Worm (Caenorhabditis elegans) whole organism, L4 larva: ENCODE measurements around the gene K05F1.6.

ENCODE experiments used
- F10B5.3 ChIP-seq: sonication (generic microtip); optimal IDR thresholded peaks from 2 replicates; lab custom pipeline; 2016; ENCODE audit warnings: mild to moderate bottlenecking, missing genetic modification characterization, missing compliant biosample characterization
- F44E2.7 ChIP-seq: fragments of 200-800 bp; sonication (Bioruptor generic); IDR thresholded peaks from 2 replicates; pipeline ENCODE4 v2.1.2; 2022; ENCODE audit warnings: missing genetic modification characterization, missing compliant biosample characterization
- F49E8.2 ChIP-seq: sonication (generic microtip); optimal IDR thresholded peaks from 2 replicates; lab custom pipeline; 2016; ENCODE audit warnings: missing compliant biosample characterization, mild to moderate bottlenecking, missing genetic modification characterization, borderline replicate concordance
- R02D3.7 ChIP-seq: fragments of 150-350 bp; sonication (generic microtip); optimal IDR thresholded peaks from 3 replicates; lab custom pipeline; 2014; ENCODE audit warnings: missing biosample characterization, missing genetic modification characterization
- Y105C5A.15 ChIP-seq: fragments of 200-800 bp; sonication (Bioruptor generic); IDR thresholded peaks from 2 replicates; pipeline ENCODE4 v1.3.6; 2022; ENCODE audit warnings: missing genetic modification characterization, missing compliant biosample characterization
- Y48G9A.11 ChIP-seq: fragments of 200-800 bp; sonication (Bioruptor generic); IDR thresholded peaks from 2 replicates; pipeline ENCODE4 v1.3.6; 2022; ENCODE audit warnings: missing genetic modification reagents, missing genetic modification characterization, missing compliant biosample characterization
- Y5F2A.4 ChIP-seq: fragments of 200-800 bp; sonication (Bioruptor generic); optimal IDR thresholded peaks from 2 replicates; lab custom pipeline; 2018; ENCODE audit warnings: mild to moderate bottlenecking, missing genetic modification characterization, missing compliant biosample characterization
- ZK337.2 ChIP-seq: fragments of 200-800 bp; sonication (Bioruptor generic); IDR thresholded peaks from 2 replicates; pipeline ENCODE4 v1.3.6; 2022; ENCODE audit warnings: missing genetic modification reagents, missing genetic modification characterization, missing compliant biosample characterization
- aha-1 ChIP-seq: fragments of 150-350 bp; peaks from one replicate; lab custom pipeline; 2014; ENCODE audit warnings: missing biosample characterization, missing genetic modification characterization
- ama-1 ChIP-seq: fragments of 150-350 bp; optimal IDR thresholded peaks from 2 replicates; lab custom pipeline; 2014; ENCODE audit warnings: inconsistent platforms, mixed read lengths
- cey-2 ChIP-seq: sonication (generic microtip); optimal IDR thresholded peaks from 3 replicates; lab custom pipeline; 2017; ENCODE audit warnings: missing genetic modification characterization, mild to moderate bottlenecking, missing compliant biosample characterization, antibody characterized with exemption, borderline replicate concordance; ENCODE audit not compliant: insufficient read depth
- daf-12 ChIP-seq: fragments of 150-350 bp; optimal IDR thresholded peaks from 2 replicates; lab custom pipeline; 2014; ENCODE audit warnings: missing biosample characterization, missing genetic modification reagents, missing genetic modification characterization
- daf-19 ChIP-seq: fragments of 200-800 bp; sonication (Bioruptor generic); conservative IDR thresholded peaks from 2 replicates; pipeline ENCODE4 v1.3.6; 2022; ENCODE audit warnings: missing genetic modification characterization, missing compliant biosample characterization
- dmd-6 ChIP-seq: fragments of 200-800 bp; sonication (Bioruptor generic); IDR thresholded peaks from 2 replicates; pipeline ENCODE4 v1.3.6; 2022; ENCODE audit warnings: missing genetic modification reagents, missing genetic modification characterization, missing compliant biosample characterization
- dmd-9 ChIP-seq: fragments of 200-800 bp; sonication (Bioruptor generic); IDR thresholded peaks from 2 replicates; pipeline ENCODE4 v1.3.6; 2022; ENCODE audit warnings: missing genetic modification reagents, missing genetic modification characterization, missing compliant biosample characterization
- dpl-1 ChIP-seq: fragments of 150-350 bp; optimal IDR thresholded peaks from 2 replicates; lab custom pipeline; 2014; ENCODE audit warnings: missing biosample characterization, missing genetic modification reagents, missing genetic modification characterization
- egl-43 ChIP-seq: fragments of 200-800 bp; sonication (Bioruptor generic); IDR thresholded peaks from 2 replicates; pipeline ENCODE4 v1.3.6; 2022; ENCODE audit warnings: missing genetic modification reagents, missing genetic modification characterization, missing compliant biosample characterization
- fkh-10 ChIP-seq: fragments of 150-350 bp; optimal IDR thresholded peaks from 2 replicates; lab custom pipeline; 2014; ENCODE audit warnings: missing biosample characterization, missing genetic modification reagents, missing genetic modification characterization
- gei-8 ChIP-seq: fragments of 200-800 bp; sonication (Bioruptor generic); optimal IDR thresholded peaks from 2 replicates; lab custom pipeline; 2018; ENCODE audit warnings: mild to moderate bottlenecking, missing genetic modification characterization, missing compliant biosample characterization
- hif-1 ChIP-seq, 2 experiments: sonication (generic microtip); optimal IDR thresholded peaks; 2 replicates each; lab custom pipeline; 2016 to 2017; ENCODE audit warnings: missing compliant biosample characterization in 2 of 2, missing genetic modification characterization in 2 of 2, missing genetic modification reagents in 2 of 2, missing genotype in 2 of 2, mild to moderate bottlenecking in 1 of 2
- hlh-11 ChIP-seq: fragments of 200-800 bp; sonication (Bioruptor generic); optimal IDR thresholded peaks from 2 replicates; lab custom pipeline; 2018; ENCODE audit warnings: mild to moderate bottlenecking, missing genetic modification characterization, missing compliant biosample characterization
- hmg-1.1 ChIP-seq: fragments of 200-800 bp; sonication (Bioruptor generic); IDR thresholded peaks from 2 replicates; pipeline ENCODE4 v1.3.6; 2022; ENCODE audit warnings: missing genetic modification reagents, missing genetic modification characterization, missing compliant biosample characterization
- jun-1 ChIP-seq: fragments of 150-350 bp; optimal IDR thresholded peaks from 2 replicates; lab custom pipeline; 2014; ENCODE audit warnings: missing biosample characterization, missing genetic modification reagents, missing genetic modification characterization
- lim-7 ChIP-seq: fragments of 200-800 bp; sonication (Bioruptor generic); IDR thresholded peaks from 2 replicates; pipeline ENCODE4 v1.3.6; 2022; ENCODE audit warnings: missing genetic modification characterization, missing compliant biosample characterization
- lin-38 ChIP-seq: fragments of 200-800 bp; sonication (Bioruptor generic); IDR thresholded peaks from 2 replicates; pipeline ENCODE4 v1.3.6; 2022; ENCODE audit warnings: missing genetic modification reagents, missing genetic modification characterization, missing compliant biosample characterization
- lsy-2 ChIP-seq, 2 experiments: fragments of 150-350 bp in 1 of 2; sonication (generic microtip) in 1 of 2; optimal IDR thresholded peaks; 2 replicates each; lab custom pipeline; 2014 to 2017; ENCODE audit warnings: missing biosample characterization in 2 of 2, missing genetic modification characterization in 2 of 2
- madf-9 ChIP-seq: fragments of 200-800 bp; sonication (Bioruptor generic); conservative IDR thresholded peaks from 2 replicates; pipeline ENCODE4 v1.3.6; 2022; ENCODE audit warnings: missing genetic modification reagents, missing genetic modification characterization, missing compliant biosample characterization
- mdl-1 ChIP-seq, 2 experiments: fragments of 150-350 bp in 1 of 2; sonication (generic microtip) in 1 of 2; optimal IDR thresholded peaks; 2 replicates each; lab custom pipeline; 2014 to 2017; ENCODE audit warnings: missing biosample characterization in 2 of 2, missing genetic modification characterization in 2 of 2
- mdt-29 ChIP-seq: fragments of 200-800 bp; sonication (Bioruptor generic); IDR thresholded peaks from 2 replicates; pipeline ENCODE4 v1.3.6; 2022; ENCODE audit warnings: missing genetic modification reagents, missing genetic modification characterization, missing compliant biosample characterization
- mep-1 ChIP-seq: fragments of 150-350 bp; sonication (generic microtip); optimal IDR thresholded peaks from 3 replicates; lab custom pipeline; 2014; ENCODE audit warnings: missing biosample characterization, missing genetic modification characterization
- mes-2 ChIP-seq: sonication (generic microtip); optimal IDR thresholded peaks from 2 replicates; lab custom pipeline; 2016; ENCODE audit warnings: missing genotype, mild to moderate bottlenecking, missing genetic modification characterization, missing compliant biosample characterization; ENCODE audit not compliant: poor library complexity, severe bottlenecking
- nhr-10 ChIP-seq: fragments of 150-350 bp; optimal IDR thresholded peaks from 2 replicates; lab custom pipeline; 2014; ENCODE audit warnings: missing biosample characterization, missing genetic modification characterization
- nhr-237 ChIP-seq: sonication (generic microtip); optimal IDR thresholded peaks from 2 replicates; lab custom pipeline; 2017; ENCODE audit warnings: missing biosample characterization, missing genetic modification characterization
- nhr-28 ChIP-seq: fragments of 150-350 bp; optimal IDR thresholded peaks from 2 replicates; lab custom pipeline; 2014; ENCODE audit warnings: missing biosample characterization, missing genetic modification characterization
- nhr-6 ChIP-seq: fragments of 150-350 bp; optimal IDR thresholded peaks from 2 replicates; lab custom pipeline; 2014; ENCODE audit warnings: missing biosample characterization, missing genetic modification characterization
- nhr-77 ChIP-seq: fragments of 150-350 bp; optimal IDR thresholded peaks from 2 replicates; lab custom pipeline; 2014; ENCODE audit warnings: missing biosample characterization, missing genetic modification characterization
- php-3 ChIP-seq: fragments of 200-800 bp; sonication (Bioruptor generic); IDR thresholded peaks from 2 replicates; pipeline ENCODE4 v1.3.6; 2022; ENCODE audit warnings: missing genetic modification reagents, missing genetic modification characterization, missing compliant biosample characterization
- snpc-1.2 ChIP-seq: fragments of 200-800 bp; sonication (Bioruptor generic); IDR thresholded peaks from 2 replicates; pipeline ENCODE4 v1.3.6; 2022; ENCODE audit warnings: missing genetic modification reagents, missing genetic modification characterization, missing compliant biosample characterization
- spr-3 ChIP-seq: fragments of 200-800 bp; sonication (Bioruptor generic); optimal IDR thresholded peaks from 2 replicates; lab custom pipeline; 2018; ENCODE audit warnings: mild to moderate bottlenecking, missing genetic modification characterization, missing compliant biosample characterization
- tra-1 ChIP-seq: fragments of 200-800 bp; sonication (Bioruptor generic); IDR thresholded peaks from 2 replicates; pipeline ENCODE4 v1.3.6; 2022; ENCODE audit warnings: missing genetic modification reagents, missing genetic modification characterization, missing compliant biosample characterization
- unc-130 ChIP-seq: sonication (generic microtip); optimal IDR thresholded peaks from 2 replicates; lab custom pipeline; 2016; ENCODE audit warnings: missing genetic modification reagents, missing genetic modification characterization, missing compliant biosample characterization
- vab-7 ChIP-seq: fragments of 200-800 bp; sonication (Bioruptor generic); IDR thresholded peaks from 2 replicates; pipeline ENCODE4 v1.3.6; 2022; ENCODE audit warnings: missing genetic modification reagents, missing genetic modification characterization, missing compliant biosample characterization
- zfp-3 ChIP-seq: fragments of 200-800 bp; sonication (Bioruptor generic); conservative IDR thresholded peaks from 2 replicates; pipeline ENCODE4 v1.3.6; 2022; ENCODE audit warnings: missing genetic modification reagents, missing genetic modification characterization, missing compliant biosample characterization

Gene K05F1.6

ce11 chrII:5818298-5818697 is 36.0 kb downstream of the K05F1.6 start, which contains the start of gene ZK1248.4:
ZK1248.4 (plus strand) TSS chrII:5818598.
- TF ChIP-seq F49E8.2: no peak
- no peak for TF ChIP-seq jun-1 (tag; lab: Kevin White, UChicago)
- TF ChIP-seq fkh-10 (GFP tag; lab: Kevin White, UChicago): no peak
- TF ChIP-seq vab-7 (GFP tag; lab: Robert Waterston, UW): no peak
- TF ChIP-seq spr-3 (GFP tag; lab: Kevin White, UChicago): no peak
- TF ChIP-seq Y5F2A.4 (GFP tag; lab: Kevin White, UChicago): no peak
- TF ChIP-seq nhr-6 (tag; lab: Kevin White, UChicago): no peak
- TF ChIP-seq daf-19 (GFP tag; lab: Robert Waterston, UW): no peak
- TF ChIP-seq Y105C5A.15 (GFP tag; lab: Robert Waterston, UW): no peak
- no peak for TF ChIP-seq F44E2.7 (GFP tag; lab: Robert Waterston, UW)
- TF ChIP-seq aha-1 (tag; lab: Kevin White, UChicago): no peak
- no peak for TF ChIP-seq daf-12 (tag; lab: Kevin White, UChicago)
- no peak for TF ChIP-seq ama-1 (lab: Kevin White, UChicago)
- TF ChIP-seq cey-2: no peak
- no peak for TF ChIP-seq egl-43 (GFP tag; lab: Robert Waterston, UW)
- no peak for TF ChIP-seq php-3 (GFP tag; lab: Robert Waterston, UW)
- TF ChIP-seq hmg-1.1 (GFP tag; lab: Robert Waterston, UW): no peak
- TF ChIP-seq zfp-3 (GFP tag; lab: Robert Waterston, UW): no peak
- no peak for TF ChIP-seq nhr-28 (tag; lab: Kevin White, UChicago)

ce11 chrII:5819655-5820054 is 37.3 kb downstream of the K05F1.6 start:
- TF ChIP-seq mdt-29 (GFP tag; lab: Robert Waterston, UW) (no peak), hif-1 (tag; optimal IDR thresholded peaks at IDR 0.05; lab: Kevin White, UChicago) (peak in 1 of 2 experiments; percentile 54), mdl-1 (tag; optimal IDR thresholded peaks at IDR 0.05; lab: Kevin White, UChicago) (no peak), unc-130 (GFP tag; lab: Kevin White, UChicago) (peak; percentile 91), F10B5.3 (tag; lab: Kevin White, UChicago) (no peak), lin-38 (peak; percentile 90), nhr-10 (no peak), aha-1 (tag; lab: Kevin White, UChicago) (peak; percentile 30), snpc-1.2 (GFP tag; lab: Robert Waterston, UW) (0 out of 2 replicates have a peak, but pooled peaks have one; percentile 9), lim-7 (GFP tag; lab: Robert Waterston, UW) (no peak), mes-2 (tag; lab: Kevin White, UChicago) (peak; percentile 97), dpl-1 (GFP tag; lab: Kevin White, UChicago) (peak; percentile 24), madf-9 (GFP tag; lab: Robert Waterston, UW) (peak; percentile 47; the same call in 1 of the 2 replicates), nhr-77 (tag; lab: Kevin White, UChicago) (no peak), dmd-6 (GFP tag; lab: Robert Waterston, UW) (peak; percentile 34), ZK337.2 (GFP tag; lab: Robert Waterston, UW) (0 out of 2 replicates have a peak, but pooled peaks have one; percentile 62), dmd-9 (GFP tag; lab: Robert Waterston, UW) (0 out of 2 replicates have a peak, but pooled peaks have one; percentile 40), hlh-11 (tag; lab: Kevin White, UChicago) (no peak), vab-7 (GFP tag; lab: Robert Waterston, UW) (0 out of 2 replicates have a peak, but pooled peaks have one; percentile 23), Y48G9A.11 (GFP tag; lab: Robert Waterston, UW) (peak; percentile 25; the same call in 1 of the 2 replicates), gei-8 (GFP tag; lab: Kevin White, UChicago) (no peak), tra-1 (GFP tag; lab: Robert Waterston, UW) (0 out of 2 replicates have a peak, but pooled peaks have one; percentile 21), R02D3.7 (tag; lab: Kevin White, UChicago) (no peak), mep-1 (no peak), lsy-2 (tag; optimal IDR thresholded peaks at IDR 0.05; lab: Kevin White, UChicago) (no peak), nhr-28 (tag; lab: Kevin White, UChicago) (peak; percentile 22), nhr-237 (tag; lab: Kevin White, UChicago) (no peak)
